Worm (Caenorhabditis elegans): ENCODE measurements around the gene ZK867.2.

ZK867.2 gene

ce11 chrX:7234723-7235203 is 28.2 kb downstream of the ZK867.2 start (continued):
- TF ChIP-seq rbr-2 (tag; optimal IDR thresholded peaks at IDR 0.05) (peak; percentile 68), F37D6.2 (tag; optimal IDR thresholded peaks at IDR 0.05) (peak; percentile 74), set-16 (GFP tag; IDR thresholded peaks at IDR 0.05) (peak; percentile 60), sdz-12 (GFP tag; optimal IDR thresholded peaks at IDR 0.05) (no peak), unc-62 (GFP tag; optimal IDR thresholded peaks at IDR 0.05 in 1 of 2) (no peak), unc-62 (tag; optimal IDR thresholded peaks at IDR 0.05) (no peak), spr-1 (tag; optimal IDR thresholded peaks at IDR 0.05) (peak; percentile 3), daf-19 (GFP tag; conservative IDR thresholded peaks at IDR 0.05) (no peak)

DNA sequence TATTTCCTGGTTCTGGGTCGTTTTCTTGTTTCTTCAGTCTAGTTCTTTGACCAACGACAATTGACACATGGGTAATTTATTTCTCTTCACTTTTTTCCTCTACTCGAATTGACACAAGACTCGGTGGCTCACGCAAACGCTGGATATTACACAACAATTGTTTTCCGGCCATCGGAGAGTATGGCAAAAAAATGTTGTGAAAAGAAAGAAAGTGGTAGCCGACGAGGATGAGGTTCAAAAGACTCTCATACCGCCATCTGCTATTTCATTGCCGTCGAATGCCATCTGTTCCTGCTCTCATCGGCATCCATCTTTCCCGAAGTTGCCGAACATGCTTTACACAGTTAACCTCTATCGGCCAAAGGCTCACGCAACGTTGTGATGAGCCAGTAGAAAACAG is 30.2 kb downstream of the ZK867.2 start:
- TF ChIP-seq nhr-11 (tag; optimal IDR thresholded peaks at IDR 0.05) (peak; percentile 63), dmd-6 (GFP tag; IDR thresholded peaks at IDR 0.05) (no peak), hif-1 (tag; optimal IDR thresholded peaks at IDR 0.05) (no peak), hlh-30 (tag; optimal IDR thresholded peaks at IDR 0.05; ENCODE audit: insufficient read depth) (peak; percentile 26), daf-16 (GFP tag; optimal IDR thresholded peaks at IDR 0.05) (peak in 1 of 2 experiments; percentile 90), daf-16 (tag; optimal IDR thresholded peaks at IDR 0.05) (no peak), unc-62 (GFP tag; optimal IDR thresholded peaks at IDR 0.05 in 1 of 2) (peak in 1 of 2 experiments; percentile 96), unc-62 (tag; optimal IDR thresholded peaks at IDR 0.05) (no peak), hlh-11 (tag; optimal IDR thresholded peaks at IDR 0.05) (peak; percentile 70)

- TF ChIP-seq Y5F2A.4 (GFP tag; optimal IDR thresholded peaks at IDR 0.05) (no peak), daf-12 (tag; optimal IDR thresholded peaks at IDR 0.05) (no peak), unc-62 (GFP tag; optimal IDR thresholded peaks at IDR 0.05 in 1 of 2) (peak in 1 of 2 experiments; percentile 21), unc-62 (tag; optimal IDR thresholded peaks at IDR 0.05) (no peak)
These were observed 32.0 kb downstream of the ZK867.2 start, which contains the start of gene F46H5.3 for ce11 chrX:7238562-7238961. TSS of gene F46H5.3 (minus strand) at chrX:7238662.

DNA sequence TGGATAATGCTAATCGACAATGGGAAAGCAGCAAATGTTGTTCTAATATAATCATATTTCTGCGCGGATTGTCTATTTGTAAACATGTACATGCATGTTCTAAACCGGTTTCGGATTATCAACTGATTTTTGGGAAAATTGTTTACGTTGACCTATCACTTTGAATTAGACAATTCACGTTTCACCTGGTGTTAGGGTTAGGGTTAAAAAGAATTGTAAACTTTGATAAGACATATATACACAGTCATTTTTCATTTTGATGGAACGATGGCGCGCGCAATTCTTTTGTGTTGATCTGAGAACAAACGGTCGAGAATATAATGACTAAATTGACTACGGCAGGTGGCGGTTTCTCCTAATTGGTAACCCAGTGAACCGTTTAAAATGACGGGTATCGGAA is 35.6 kb downstream of the ZK867.2 start:
- TF ChIP-seq daf-16 (GFP tag; optimal IDR thresholded peaks at IDR 0.05) = no peak
- peak; percentile 69 for TF ChIP-seq daf-16 (tag; optimal IDR thresholded peaks at IDR 0.05)
- no peak for TF ChIP-seq mxl-2 (GFP tag; conservative IDR thresholded peaks at IDR 0.05)
- TF ChIP-seq dve-1 (tag; optimal IDR thresholded peaks at IDR 0.05; ENCODE audit: insufficient read depth) = peak; percentile 12
- TF ChIP-seq Y75B8A.6 (GFP tag; IDR thresholded peaks at IDR 0.05) = no peak
- TF ChIP-seq ceh-28 (tag; optimal IDR thresholded peaks at IDR 0.05) = no peak
- no peak for TF ChIP-seq nhr-6 (tag; optimal IDR thresholded peaks at IDR 0.05)
- peak; percentile 12 for TF ChIP-seq T20F7.1 (GFP tag; optimal IDR thresholded peaks at IDR 0.05)
- TF ChIP-seq nhr-28 (tag; optimal IDR thresholded peaks at IDR 0.05) = peak; percentile 17
- TF ChIP-seq arid-1 (GFP tag; conservative IDR thresholded peaks at IDR 0.05) = no peak
- no peak for TF ChIP-seq lim-7 (GFP tag; IDR thresholded peaks at IDR 0.05)
- TF ChIP-seq ces-1 (GFP tag; optimal IDR thresholded peaks at IDR 0.05) = no peak
- peak; percentile 29 for TF ChIP-seq hlh-30 (tag; optimal IDR thresholded peaks at IDR 0.05; ENCODE audit: insufficient read depth)
- peak; percentile 71 for TF ChIP-seq aha-1 (tag)
- peak in 1 of 2 experiments; percentile 0 for TF ChIP-seq mdl-1 (tag; optimal IDR thresholded peaks at IDR 0.05)

- no peak for TF ChIP-seq ztf-7 (tag; optimal IDR thresholded peaks at IDR 0.05)
- TF ChIP-seq ZK337.2 (GFP tag; IDR thresholded peaks at IDR 0.05) = no peak
- TF ChIP-seq F10B5.3 (tag; optimal IDR thresholded peaks at IDR 0.05) = no peak
- no peak for TF ChIP-seq unc-130 (GFP tag; optimal IDR thresholded peaks at IDR 0.05)
- TF ChIP-seq lin-39 (tag; optimal IDR thresholded peaks at IDR 0.05) = no peak
- no peak for TF ChIP-seq nhr-102 (tag; optimal IDR thresholded peaks at IDR 0.05)
- peak; percentile 10 for TF ChIP-seq ama-1 (optimal IDR thresholded peaks at IDR 0.05)
- TF ChIP-seq aly-2 (tag; optimal IDR thresholded peaks at IDR 0.05) = no peak
- no peak for TF ChIP-seq vab-7 (GFP tag; IDR thresholded peaks at IDR 0.05)
- TF ChIP-seq spr-3 (GFP tag; optimal IDR thresholded peaks at IDR 0.05) = no peak
- no peak for TF ChIP-seq T26A8.4 (GFP tag; IDR thresholded peaks at IDR 0.05)
- no peak for TF ChIP-seq ZK546.5 (tag; optimal IDR thresholded peaks at IDR 0.05)
- TF ChIP-seq madf-5 (GFP tag; IDR thresholded peaks at IDR 0.05) = no peak
- TF ChIP-seq unc-62 (GFP tag; optimal IDR thresholded peaks at IDR 0.05 in 1 of 2) = no peak
- no peak for TF ChIP-seq unc-62 (tag; optimal IDR thresholded peaks at IDR 0.05)
- TF ChIP-seq lim-7 (GFP tag; IDR thresholded peaks at IDR 0.05) = 0 out of 2 replicates have a peak, but pooled peaks have one; percentile 25
- no peak for TF ChIP-seq nhr-76 (tag; optimal IDR thresholded peaks at IDR 0.05)
- TF ChIP-seq snpc-1.2 (GFP tag; IDR thresholded peaks at IDR 0.05) = no peak
- TF ChIP-seq mep-1 (tag; optimal IDR thresholded peaks at IDR 0.05) = no peak
- no peak for TF ChIP-seq rbr-2 (tag; optimal IDR thresholded peaks at IDR 0.05)
These were observed 36.4 kb downstream of the ZK867.2 start, which contains the start of gene F46H5.7 for ce11 chrX:7242878-7243277. TSS of gene F46H5.7 (minus strand) at chrX:7242983.
